Fruit fly (Drosophila melanogaster) whole organism, wandering third instar larva: ENCODE measurements around the gene Gr93b.

Experiments
- CrebA ChIP-seq: fragments of 200-800 bp; sonication (Bioruptor generic); optimal IDR thresholded peaks from 2 replicates; lab custom pipeline; 2016; ENCODE audit warnings: missing biosample characterization, mild to moderate bottlenecking, missing genetic modification characterization, borderline replicate concordance
- Dfd ChIP-seq: fragments of >200 bp; optimal IDR thresholded peaks from 2 replicates; lab custom pipeline; 2017; ENCODE audit warnings: missing biosample characterization, missing genetic modification characterization
- Dif ChIP-seq: fragments of 200-275, 200-300 bp; sonication (Bioruptor generic); optimal IDR thresholded peaks from 2 replicates; lab custom pipeline; 2018; ENCODE audit warnings: missing biosample characterization, missing genetic modification characterization; ENCODE audit not compliant: partially characterized antibody
- HLH106 ChIP-seq: fragments of 200-800 bp; optimal IDR thresholded peaks from 3 replicates; lab custom pipeline; 2019; ENCODE audit warnings: missing biosample characterization, mild to moderate bottlenecking, missing genetic modification characterization, moderate library complexity
- Hnf4 ChIP-seq: fragments of 200-800 bp; sonication (Bioruptor generic); optimal IDR thresholded peaks from 2 replicates; lab custom pipeline; 2016; ENCODE audit warnings: missing biosample characterization, mild to moderate bottlenecking, missing genetic modification characterization
- Hr78 ChIP-seq: fragments of >200 bp; optimal IDR thresholded peaks from 2 replicates; lab custom pipeline; 2017; ENCODE audit warnings: missing biosample characterization, missing genetic modification characterization
- Hr83 ChIP-seq: fragments of 200-300 bp; sonication (Bioruptor generic); optimal IDR thresholded peaks from 2 replicates; lab custom pipeline; 2016; ENCODE audit warnings: missing biosample characterization, mild to moderate bottlenecking, missing genetic modification characterization, moderate library complexity; ENCODE audit not compliant: poor library complexity, severe bottlenecking
- Jra ChIP-seq: sonication (Bioruptor generic); optimal IDR thresholded peaks from 2 replicates; lab custom pipeline; 2016; ENCODE audit warnings: missing biosample characterization, missing genetic modification characterization
- Mio ChIP-seq: sonication (Bioruptor generic); optimal IDR thresholded peaks from 2 replicates; lab custom pipeline; 2016; ENCODE audit warnings: missing biosample characterization, missing genetic modification characterization
- Myc ChIP-seq: fragments of >200 bp; optimal IDR thresholded peaks from 2 replicates; lab custom pipeline; 2017
- Rel ChIP-seq, 2 experiments: fragments of 200-800 bp; sonication (Bioruptor generic) in 1 of 2; optimal IDR thresholded peaks; 2 replicates in 1 of 2; 3 replicates in 1 of 2; lab custom pipeline; 2016 to 2019; ENCODE audit warnings: mild to moderate bottlenecking in 2 of 2, missing biosample characterization in 2 of 2, missing genetic modification characterization in 2 of 2, moderate library complexity in 1 of 2
- Sp1 ChIP-seq: fragments of 200-800 bp; sonication (Bioruptor generic); optimal IDR thresholded peaks from 3 replicates; lab custom pipeline; 2019; ENCODE audit warnings: missing biosample characterization, mild to moderate bottlenecking, missing genetic modification characterization, moderate library complexity
- Vsx2 ChIP-seq: fragments of 200-300, 225-300 bp; sonication (Bioruptor generic); optimal IDR thresholded peaks from 2 replicates; lab custom pipeline; 2018; ENCODE audit warnings: missing biosample characterization, missing genetic modification characterization; ENCODE audit not compliant: partially characterized antibody
- br ChIP-seq: fragments of 200-800 bp; sonication (Bioruptor generic); optimal IDR thresholded peaks from 2 replicates; lab custom pipeline; 2016; ENCODE audit warnings: missing biosample characterization, missing genetic modification characterization
- brk ChIP-seq: fragments of 200-800 bp; sonication (Bioruptor generic); optimal IDR thresholded peaks from 2 replicates; lab custom pipeline; 2016; ENCODE audit warnings: missing biosample characterization, mild to moderate bottlenecking, missing genetic modification characterization
- dl ChIP-seq, 2 experiments: fragments of 175-275, 200-275 bp in 1 of 2; fragments of 200-275 bp in 1 of 2; sonication (Bioruptor generic); optimal IDR thresholded peaks; lab custom pipeline; 2018; ENCODE audit warnings: mild to moderate bottlenecking in 2 of 2, missing biosample characterization in 2 of 2, missing genetic modification characterization in 2 of 2, moderate library complexity in 2 of 2; ENCODE audit not compliant: partially characterized antibody in 2 of 2, insufficient read depth in 1 of 2
- dmrt93B ChIP-seq: fragments of 200-800 bp; sonication (Bioruptor generic); optimal IDR thresholded peaks from 2 replicates; lab custom pipeline; 2018; ENCODE audit warnings: missing biosample characterization, mild to moderate bottlenecking, missing genetic modification characterization
- dsf ChIP-seq: sonication (Bioruptor generic); optimal IDR thresholded peaks from 2 replicates; lab custom pipeline; 2016; ENCODE audit warnings: missing biosample characterization, missing genetic modification characterization, borderline replicate concordance
- ey ChIP-seq: fragments of 200-800 bp; sonication (Bioruptor generic); optimal IDR thresholded peaks from 2 replicates; lab custom pipeline; 2016; ENCODE audit warnings: missing biosample characterization, missing genetic modification characterization
- foxo ChIP-seq, 2 experiments: fragments of 200-800 bp; sonication (Bioruptor generic); optimal IDR thresholded peaks; 2 replicates in 1 of 2; 3 replicates in 1 of 2; lab custom pipeline; 2016 to 2017; ENCODE audit warnings: missing biosample characterization in 2 of 2, missing genetic modification characterization in 2 of 2
- h ChIP-seq: fragments of 200-800 bp; sonication (Bioruptor generic); optimal IDR thresholded peaks from 3 replicates; lab custom pipeline; 2016; ENCODE audit warnings: missing biosample characterization, mild to moderate bottlenecking, missing genetic modification characterization
- jim ChIP-seq: fragments of 175-275, 200-325 bp; sonication (Bioruptor generic); optimal IDR thresholded peaks from 2 replicates; lab custom pipeline; 2016; ENCODE audit warnings: missing biosample characterization, mild to moderate bottlenecking, missing genetic modification characterization
- lola ChIP-seq: fragments of >200 bp; optimal IDR thresholded peaks from 2 replicates; lab custom pipeline; 2017; ENCODE audit warnings: missing biosample characterization, missing genetic modification characterization
- rgr ChIP-seq: fragments of 200-800 bp; sonication (Bioruptor generic); optimal IDR thresholded peaks from 3 replicates; lab custom pipeline; 2016; ENCODE audit warnings: missing biosample characterization, mild to moderate bottlenecking, missing genetic modification characterization
- sage ChIP-seq: fragments of 200-800 bp; sonication (Bioruptor generic); optimal IDR thresholded peaks from 2 replicates; lab custom pipeline; 2016; ENCODE audit warnings: missing biosample characterization, mild to moderate bottlenecking, missing genetic modification characterization
- usp ChIP-seq: fragments of >200 bp; optimal IDR thresholded peaks from 2 replicates; lab custom pipeline; 2017; ENCODE audit warnings: missing biosample characterization, missing genetic modification characterization
- woc ChIP-seq: sonication (Bioruptor generic); optimal IDR thresholded peaks from 2 replicates; lab custom pipeline; 2016; ENCODE audit warnings: missing biosample characterization, mild to moderate bottlenecking, missing genetic modification characterization

Gene Gr93b

DNA sequence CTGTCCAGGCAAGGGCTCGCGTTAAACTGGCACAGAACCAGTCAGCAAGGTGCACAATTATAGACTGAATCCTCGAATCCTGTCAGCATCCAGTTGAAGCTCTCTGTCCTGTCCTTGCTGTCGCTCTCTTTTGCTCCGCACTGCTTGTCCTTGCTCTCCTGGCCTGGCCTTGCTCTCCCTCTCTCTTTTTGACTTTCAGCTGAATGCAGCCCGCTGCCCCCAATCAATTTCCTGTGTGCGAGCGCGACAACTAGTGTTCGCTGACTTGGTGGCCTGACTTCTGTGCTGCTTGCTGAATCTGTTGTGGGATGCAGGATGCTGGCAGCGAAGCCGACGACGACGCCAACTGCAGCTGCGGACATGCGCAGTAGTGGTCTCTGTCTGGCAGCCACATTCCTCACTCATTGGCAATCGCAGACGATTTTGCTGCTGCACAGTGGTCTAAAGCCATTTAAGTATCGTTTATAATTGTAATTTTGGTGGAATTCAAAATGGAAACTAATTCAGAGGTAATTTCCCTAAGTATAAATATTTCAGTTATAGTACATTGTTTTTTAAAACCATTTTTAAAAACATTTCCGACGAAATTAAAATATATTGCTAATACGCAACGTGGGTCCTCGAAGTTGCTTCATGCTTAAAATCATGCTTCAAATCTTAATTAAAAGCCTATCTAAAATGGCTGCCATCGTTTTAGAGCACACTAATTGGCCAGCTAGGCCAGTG, 34.8 kb downstream of the Gr93b start:
- TF ChIP-seq usp (GFP tag; lab: Kevin White, UChicago): no peak
- no peak for TF ChIP-seq Rel (GFP tag; optimal IDR thresholded peaks at IDR 0.05; lab: Kevin White, UChicago)
- TF ChIP-seq Rel (tag; optimal IDR thresholded peaks at IDR 0.05; lab: Kevin White, UChicago): no peak
- TF ChIP-seq h (GFP tag; lab: Kevin White, UChicago): peak; percentile 25
- peak; percentile 29 for TF ChIP-seq Vsx2
- no peak for TF ChIP-seq jim (GFP tag; lab: Kevin White, UChicago)
- TF ChIP-seq woc (GFP tag; lab: Kevin White, UChicago): peak; percentile 15
- peak; percentile 6 for TF ChIP-seq Sp1
- TF ChIP-seq foxo (GFP tag; optimal IDR thresholded peaks at IDR 0.05; lab: Kevin White, UChicago): peak in 1 of 2 experiments; percentile 40
- peak; percentile 3 for TF ChIP-seq br (GFP tag; lab: Kevin White, UChicago)
- TF ChIP-seq lola (GFP tag; lab: Kevin White, UChicago): no peak
- TF ChIP-seq ey (GFP tag; lab: Kevin White, UChicago): peak; percentile 1

DNA sequence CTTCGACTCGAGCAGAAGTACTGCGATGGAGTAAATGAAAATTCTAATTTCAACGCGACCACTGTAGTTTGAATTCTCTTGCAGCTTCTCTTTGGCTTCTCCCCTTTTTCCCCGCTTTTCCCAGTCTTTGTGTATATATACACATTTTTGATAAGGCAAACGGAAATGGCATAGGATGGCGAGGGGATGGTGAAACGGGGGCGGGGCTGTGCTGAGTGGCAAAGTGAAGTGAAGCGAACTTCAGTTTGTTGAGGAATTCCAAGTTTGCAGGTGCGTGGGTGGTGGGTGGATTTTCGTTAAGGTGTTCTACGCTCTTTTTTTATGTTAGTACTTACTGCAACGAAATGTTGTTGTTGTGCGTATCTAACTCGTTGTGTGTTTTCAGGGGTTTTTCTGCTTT, 36.3 kb downstream of the Gr93b start:
- TF ChIP-seq HLH106 (tag; lab: Kevin White, UChicago): no peak
- TF ChIP-seq Mio: no peak
- no peak for TF ChIP-seq rgr (GFP tag; lab: Kevin White, UChicago)
- TF ChIP-seq lola (GFP tag; lab: Kevin White, UChicago): no peak
- no peak for TF ChIP-seq dl (GFP tag; optimal IDR thresholded peaks at IDR 0.05; lab: Kevin White, UChicago; ENCODE audit: insufficient read depth in 1 of 2, partially characterized antibody in 2 of 2)
- TF ChIP-seq Hnf4 (GFP tag; lab: Kevin White, UChicago): no peak
- no peak for TF ChIP-seq Dif (GFP tag; lab: Kevin White, UChicago)
- TF ChIP-seq brk (GFP tag; lab: Kevin White, UChicago): no peak
- TF ChIP-seq Dfd (GFP tag; lab: Kevin White, UChicago): no peak
- no peak for TF ChIP-seq Jra (GFP tag; lab: Kevin White, UChicago)
- no peak for TF ChIP-seq CrebA (GFP tag; lab: Kevin White, UChicago)
- no peak for TF ChIP-seq sage (GFP tag; lab: Kevin White, UChicago)
- TF ChIP-seq Myc (lab: Kevin White, UChicago): no peak
- TF ChIP-seq dmrt93B (GFP tag; lab: Kevin White, UChicago): no peak
- no peak for TF ChIP-seq dsf (GFP tag; lab: Kevin White, UChicago)
- TF ChIP-seq Hr83: no peak
- TF ChIP-seq, all 38 proteins: peak for 0

- TF ChIP-seq Hr78: no peak
- TF ChIP-seq Jra (GFP tag; lab: Kevin White, UChicago): no peak
- TF ChIP-seq foxo (GFP tag; optimal IDR thresholded peaks at IDR 0.05; lab: Kevin White, UChicago): no peak
Measured at dm6 chr3R:21793760-21794159, 49.8 kb downstream of the Gr93b start.
